Fruit fly (Drosophila melanogaster) whole organism, embryonic: Measurements from ENCODE around the gene CG11882.
A peak's percentile ranks its signal among the peaks of the same experiment; 100 is the strongest.

Experiments used
- B-H2 ChIP-seq: fragments of 200-800 bp; sonication (Bioruptor generic); optimal IDR thresholded peaks from 2 replicates; lab custom pipeline; 2018; ENCODE audit warnings: missing biosample characterization, mild to moderate bottlenecking, missing genetic modification characterization
- Blimp-1 ChIP-seq: fragments of 200-800 bp; sonication (Bioruptor generic); optimal IDR thresholded peaks from 3 replicates; lab custom pipeline; 2018; ENCODE audit warnings: missing biosample characterization, missing genetic modification characterization, mild to moderate bottlenecking, moderate library complexity, missing genetic modification reagents
- CG11093 ChIP-seq: fragments of 200-800 bp; sonication (Bioruptor generic); IDR thresholded peaks from 3 replicates; pipeline ENCODE4 v1.3.6; 2022; ENCODE audit warnings: missing biosample characterization, missing genetic modification characterization
- CG11398 ChIP-seq: fragments of 200-800 bp; sonication (Bioruptor generic); optimal IDR thresholded peaks from 2 replicates; lab custom pipeline; 2016; ENCODE audit warnings: missing biosample characterization, missing genetic modification characterization
- CG12155 ChIP-seq: fragments of 200-800 bp; sonication (Bioruptor generic); optimal IDR thresholded peaks from 3 replicates; lab custom pipeline; 2016; ENCODE audit warnings: missing biosample characterization, missing genetic modification characterization
- CG13123 ChIP-seq: fragments of 200-800 bp; sonication (Bioruptor generic); optimal IDR thresholded peaks from 2 replicates; lab custom pipeline; 2016; ENCODE audit warnings: missing biosample characterization, missing genetic modification characterization
- CG13296 ChIP-seq: fragments of 200-800 bp; sonication (Bioruptor generic); optimal IDR thresholded peaks from 3 replicates; lab custom pipeline; 2018; ENCODE audit warnings: missing biosample characterization, mild to moderate bottlenecking, missing genetic modification characterization
- CG13624 ChIP-seq: fragments of 200-800 bp; sonication (Bioruptor generic); optimal IDR thresholded peaks from 2 replicates; lab custom pipeline; 2016; ENCODE audit warnings: missing biosample characterization, missing genetic modification characterization
- CG14441 ChIP-seq: fragments of 200-800 bp; sonication (Bioruptor generic); IDR thresholded peaks from 2 replicates; pipeline ENCODE4 v1.3.6; 2022; ENCODE audit warnings: missing biosample characterization, missing genetic modification characterization
- CG15073 ChIP-seq: fragments of 200-800 bp; sonication (Bioruptor generic); optimal IDR thresholded peaks from 2 replicates; lab custom pipeline; 2016; ENCODE audit warnings: missing biosample characterization, missing genetic modification characterization
- CG17802 ChIP-seq: fragments of 200-800 bp; sonication (Bioruptor generic); optimal IDR thresholded peaks from 2 replicates; lab custom pipeline; 2018; ENCODE audit warnings: missing biosample characterization, mild to moderate bottlenecking, missing genetic modification characterization, moderate library complexity
- CG18011 ChIP-seq: fragments of 200-800 bp; sonication (Bioruptor generic); optimal IDR thresholded peaks from 2 replicates; lab custom pipeline; 2017; ENCODE audit warnings: missing biosample characterization, missing genetic modification characterization, mild to moderate bottlenecking, moderate library complexity, missing genotype
- CG2199 ChIP-seq: fragments of 200-800 bp; sonication (Bioruptor generic); IDR thresholded peaks from 3 replicates; pipeline ENCODE4 v1.3.6; 2022; ENCODE audit warnings: missing biosample characterization, missing genetic modification characterization
- CG31441 ChIP-seq: fragments of 200-800 bp; sonication (Bioruptor generic); IDR thresholded peaks from 2 replicates; pipeline ENCODE4 v1.3.6; 2022; ENCODE audit warnings: missing biosample characterization, missing genetic modification characterization
- CG34224 ChIP-seq: fragments of 200-800 bp; sonication (Bioruptor generic); IDR thresholded peaks from 3 replicates; pipeline ENCODE4 v1.3.6; 2022; ENCODE audit warnings: missing biosample characterization, missing genetic modification characterization; ENCODE audit not compliant: partially characterized antibody
- CG34422 ChIP-seq: fragments of 200-800 bp; sonication (Bioruptor generic); IDR thresholded peaks from 3 replicates; pipeline ENCODE4 v1.3.6; 2022; ENCODE audit warnings: missing biosample characterization, missing genetic modification characterization
- CG6791 ChIP-seq: fragments of 200-800 bp; sonication (Bioruptor generic); IDR thresholded peaks from 3 replicates; pipeline ENCODE4 v1.3.6; 2022; ENCODE audit warnings: missing biosample characterization, missing genetic modification characterization; ENCODE audit not compliant: partially characterized antibody
- CG9727 ChIP-seq: fragments of 200-800 bp; sonication (Bioruptor generic); optimal IDR thresholded peaks from 3 replicates; lab custom pipeline; 2017; ENCODE audit warnings: missing biosample characterization, mild to moderate bottlenecking, missing genetic modification characterization
- CG9876 ChIP-seq: fragments of 200-800 bp; sonication (Bioruptor generic); optimal IDR thresholded peaks from 2 replicates; lab custom pipeline; 2016; ENCODE audit warnings: missing biosample characterization, missing genetic modification characterization
- Fer2 ChIP-seq: fragments of 200-800 bp; sonication (Bioruptor generic); optimal IDR thresholded peaks from 2 replicates; lab custom pipeline; 2018; ENCODE audit warnings: missing biosample characterization, mild to moderate bottlenecking, missing genetic modification characterization, moderate library complexity
- Gsc ChIP-seq: fragments of 200-800 bp; sonication (Bioruptor generic); IDR thresholded peaks from 2 replicates; pipeline ENCODE4 v1.3.6; 2022; ENCODE audit warnings: missing biosample characterization, missing genetic modification characterization
- H2.0 ChIP-seq: fragments of 200-800 bp; sonication (Bioruptor generic); IDR thresholded peaks from 2 replicates; pipeline ENCODE4 v1.3.6; 2022; ENCODE audit warnings: missing biosample characterization, missing genetic modification characterization
- Hsf ChIP-seq: fragments of 200-800 bp; sonication (Bioruptor generic); optimal IDR thresholded peaks from 3 replicates; lab custom pipeline; 2016; ENCODE audit warnings: missing biosample characterization, missing genetic modification characterization
- Kr ChIP-seq: fragments of 200-800 bp; sonication (Bioruptor generic); optimal IDR thresholded peaks from 2 replicates; lab custom pipeline; 2017; ENCODE audit warnings: missing biosample characterization, mild to moderate bottlenecking, missing genetic modification characterization
- Lhr ChIP-seq: fragments of 200-800 bp; sonication (Bioruptor generic); optimal IDR thresholded peaks from 3 replicates; lab custom pipeline; 2017; ENCODE audit warnings: mild to moderate bottlenecking, missing biosample characterization, missing genetic modification reagents, missing genetic modification characterization
- Myb ChIP-seq: fragments of 200-800 bp; sonication (Bioruptor generic); optimal IDR thresholded peaks from 2 replicates; lab custom pipeline; 2016; ENCODE audit warnings: missing biosample characterization, missing genetic modification characterization
- NC2α ChIP-seq: fragments of 200-800 bp; sonication (Bioruptor generic); optimal IDR thresholded peaks from 2 replicates; lab custom pipeline; 2016; ENCODE audit warnings: missing biosample characterization, missing genetic modification characterization
- Nf-YB ChIP-seq: fragments of 200-800 bp; sonication (Bioruptor generic); optimal IDR thresholded peaks from 3 replicates; lab custom pipeline; 2019; ENCODE audit warnings: missing biosample characterization, mild to moderate bottlenecking, missing genetic modification characterization, moderate library complexity
- PHDP ChIP-seq: fragments of 200-800 bp; sonication (Bioruptor generic); optimal IDR thresholded peaks from 3 replicates; lab custom pipeline; 2018; ENCODE audit warnings: missing biosample characterization, mild to moderate bottlenecking, missing genetic modification characterization, moderate library complexity
- Trl ChIP-seq, 3 experiments: fragments of >200 bp in 2 of 3; fragments of 200-800 bp in 1 of 3; sonication (Bioruptor generic) in 1 of 3; optimal IDR thresholded peaks; 2 replicates in 1 of 3; 3 replicates in 2 of 3; lab custom pipeline; 2016 to 2017; ENCODE audit warnings: missing biosample characterization in 1 of 3, missing genetic modification characterization in 1 of 3
- Usf ChIP-seq: fragments of 200-800 bp; sonication (Bioruptor generic); optimal IDR thresholded peaks from 2 replicates; lab custom pipeline; 2017; ENCODE audit warnings: missing genotype, missing biosample characterization, missing genetic modification characterization
- abd-A ChIP-seq: fragments of 200-800 bp; sonication (Bioruptor generic); optimal IDR thresholded peaks from 3 replicates; lab custom pipeline; 2019; ENCODE audit warnings: missing biosample characterization, mild to moderate bottlenecking, missing genetic modification characterization, moderate library complexity
- br ChIP-seq: fragments of >200 bp; optimal IDR thresholded peaks from 2 replicates; lab custom pipeline; 2017
- cas ChIP-seq: fragments of 200-800 bp; sonication (Bioruptor generic); IDR thresholded peaks from 2 replicates; pipeline ENCODE4 v1.3.6; 2022; ENCODE audit warnings: missing biosample characterization, missing genetic modification characterization
- chm ChIP-seq: fragments of 200-800 bp; sonication (Bioruptor generic); IDR thresholded peaks from 2 replicates; pipeline ENCODE4 v1.3.6; 2022; ENCODE audit warnings: missing biosample characterization, missing genetic modification characterization
- croc ChIP-seq: fragments of 200-800 bp; sonication (Bioruptor generic); conservative IDR thresholded peaks from 3 replicates; pipeline ENCODE4 v1.3.6; 2022; ENCODE audit warnings: missing biosample characterization, missing genetic modification characterization
- dimm ChIP-seq: fragments of 200-800 bp; sonication (Bioruptor generic); IDR thresholded peaks from 2 replicates; pipeline ENCODE4 v1.3.6; 2022; ENCODE audit warnings: missing biosample characterization, missing genetic modification characterization
- disco-r ChIP-seq: fragments of 200-800 bp; sonication (Bioruptor generic); optimal IDR thresholded peaks from 2 replicates; lab custom pipeline; 2016; ENCODE audit warnings: missing biosample characterization, missing genetic modification characterization
- dm ChIP-seq: fragments of 200-800 bp; sonication (Bioruptor generic); optimal IDR thresholded peaks from 3 replicates; lab custom pipeline; 2016; ENCODE audit warnings: missing biosample characterization, missing genetic modification characterization
- exex ChIP-seq: fragments of 200-800 bp; sonication (Bioruptor generic); optimal IDR thresholded peaks from 4 replicates; lab custom pipeline; 2018; ENCODE audit warnings: missing biosample characterization, mild to moderate bottlenecking, missing genetic modification characterization, moderate library complexity
- fd102C ChIP-seq: fragments of 200-800 bp; sonication (Bioruptor generic); optimal IDR thresholded peaks from 2 replicates; lab custom pipeline; 2018; ENCODE audit warnings: missing biosample characterization, mild to moderate bottlenecking, missing genetic modification characterization, moderate library complexity
- fd3F ChIP-seq: fragments of 200-800 bp; sonication (Bioruptor generic); optimal IDR thresholded peaks from 2 replicates; lab custom pipeline; 2018; ENCODE audit warnings: missing biosample characterization, mild to moderate bottlenecking, missing genetic modification characterization, moderate library complexity
- gfzf ChIP-seq: fragments of 200-800 bp; sonication (Bioruptor generic); optimal IDR thresholded peaks from 2 replicates; lab custom pipeline; 2016; ENCODE audit warnings: missing biosample characterization, mild to moderate bottlenecking, missing genetic modification characterization, moderate library complexity
- hb ChIP-seq: fragments of 200-800 bp; sonication (Bioruptor generic); IDR thresholded peaks from 3 replicates; pipeline ENCODE4 v1.3.6; 2022; ENCODE audit warnings: missing biosample characterization, missing genetic modification characterization; ENCODE audit not compliant: partially characterized antibody
- insv ChIP-seq, 2 experiments: fragments of 200-800 bp; sonication (Bioruptor generic); optimal IDR thresholded peaks; 3 replicates each; lab custom pipeline; 2016 to 2018; ENCODE audit warnings: missing biosample characterization in 2 of 2, missing genetic modification characterization in 2 of 2
- phol ChIP-seq: fragments of 200-800 bp; sonication (Bioruptor generic); optimal IDR thresholded peaks from 3 replicates; lab custom pipeline; 2018; ENCODE audit warnings: missing biosample characterization, mild to moderate bottlenecking, missing genetic modification characterization, moderate library complexity
- ro ChIP-seq: fragments of 200-800 bp; sonication (Bioruptor generic); IDR thresholded peaks from 2 replicates; pipeline ENCODE4 v1.3.6; 2022; ENCODE audit warnings: missing biosample characterization, missing genetic modification characterization
- row ChIP-seq: fragments of 200-800 bp; sonication (Bioruptor generic); IDR thresholded peaks from 3 replicates; pipeline ENCODE4 v1.3.6; 2022; ENCODE audit warnings: missing biosample characterization, missing genetic modification characterization
- slou ChIP-seq: fragments of 200-800 bp; sonication (Bioruptor generic); optimal IDR thresholded peaks from 3 replicates; lab custom pipeline; 2016; ENCODE audit warnings: missing biosample characterization, missing genetic modification characterization
- twi ChIP-seq: fragments of 200-800 bp; optimal IDR thresholded peaks from 2 replicates; lab custom pipeline; 2019; ENCODE audit warnings: missing biosample characterization, mild to moderate bottlenecking, missing genetic modification characterization, moderate library complexity
- tx ChIP-seq: fragments of 200-800 bp; sonication (Bioruptor generic); optimal IDR thresholded peaks from 2 replicates; lab custom pipeline; 2016; ENCODE audit warnings: missing biosample characterization, missing genetic modification characterization

CG11882 gene

dm6 chr3R:29148072-29148471, at the start of gene CG11882, which contains the start of gene Pglym78 (continued):
- peak; percentile 69; the same call in 1 of the 3 replicates for TF ChIP-seq CG34422 (GFP tag; lab: Robert Waterston, UW)
- TF ChIP-seq hb (GFP tag; lab: Robert Waterston, UW): no peak
- TF ChIP-seq Lhr (GFP tag; lab: Kevin White, UChicago): peak; percentile 89
- peak; percentile 80 for TF ChIP-seq chm (GFP tag; lab: Robert Waterston, UW)
- TF ChIP-seq CG12155 (GFP tag; lab: Kevin White, UChicago): peak; percentile 57
- TF ChIP-seq disco-r: no peak
- no peak for TF ChIP-seq cas
- TF ChIP-seq CG13296 (GFP tag; lab: Kevin White, UChicago): no peak
- 0 out of 3 replicates have a peak, but pooled peaks have one; percentile 51 for TF ChIP-seq CG2199 (GFP tag; lab: Robert Waterston, UW)
- no peak for TF ChIP-seq slou (GFP tag; lab: Kevin White, UChicago)
- peak; percentile 50 for TF ChIP-seq B-H2 (GFP tag; lab: Kevin White, UChicago)
- TF ChIP-seq Usf (GFP tag; lab: Kevin White, UChicago): no peak
- no peak for TF ChIP-seq CG13123 (GFP tag; lab: Kevin White, UChicago)
- TF ChIP-seq CG18011 (GFP tag; lab: Kevin White, UChicago): peak; percentile 14
- no peak for TF ChIP-seq dimm (GFP tag; lab: Robert Waterston, UW)
- no peak for TF ChIP-seq Blimp-1 (GFP tag; lab: Kevin White, UChicago)
- no peak for TF ChIP-seq abd-A
- TF ChIP-seq CG9727 (GFP tag; lab: Kevin White, UChicago): peak; percentile 6
- TF ChIP-seq Gsc: no peak
- TF ChIP-seq CG31441 (GFP tag; lab: Robert Waterston, UW): no peak
- peak; percentile 28 for TF ChIP-seq twi (tag; lab: Kevin White, UChicago)
- peak; percentile 62; the same call in 2 of the 3 replicates for TF ChIP-seq CG6791 (GFP tag; lab: Robert Waterston, UW)
- no peak for TF ChIP-seq Trl (optimal IDR thresholded peaks at IDR 0.05; lab: Kevin White, UChicago)
- peak; percentile 64 for TF ChIP-seq Trl (GFP tag; optimal IDR thresholded peaks at IDR 0.05; lab: Kevin White, UChicago)
- TF ChIP-seq tx: peak; percentile 34
- TF ChIP-seq CG15073 (GFP tag; lab: Kevin White, UChicago): no peak
- TF ChIP-seq NC2α (GFP tag; lab: Kevin White, UChicago): peak; percentile 30
- no peak for TF ChIP-seq Fer2 (tag; lab: Kevin White, UChicago)
- TF ChIP-seq Nf-YB (GFP tag; lab: Kevin White, UChicago): peak; percentile 40
- TF ChIP-seq br (lab: Kevin White, UChicago): no peak
- TF ChIP-seq CG11093 (GFP tag; lab: Robert Waterston, UW): no peak
- peak; percentile 43 for TF ChIP-seq CG9876 (GFP tag; lab: Kevin White, UChicago)
- TF ChIP-seq PHDP (tag; lab: Kevin White, UChicago): no peak
- peak; percentile 100 for TF ChIP-seq insv (GFP tag; optimal IDR thresholded peaks at IDR 0.05; lab: Kevin White, UChicago)
- no peak for TF ChIP-seq Kr (GFP tag; lab: Kevin White, UChicago)
- TF ChIP-seq row: peak; percentile 59
- no peak for TF ChIP-seq fd3F (GFP tag; lab: Kevin White, UChicago)
- TF ChIP-seq phol (tag; lab: Kevin White, UChicago): peak; percentile 28
- peak; percentile 72 for TF ChIP-seq CG34224 (GFP tag; lab: Robert Waterston, UW)
- peak; percentile 60 for TF ChIP-seq exex (tag; lab: Kevin White, UChicago)
- peak; percentile 73 for TF ChIP-seq CG13624 (GFP tag; lab: Kevin White, UChicago)
- 0 out of 2 replicates have a peak, but pooled peaks have one; percentile 22 for TF ChIP-seq H2.0 (GFP tag; lab: Robert Waterston, UW)
- no peak for TF ChIP-seq croc (GFP tag; lab: Robert Waterston, UW)
- TF ChIP-seq fd102C (GFP tag; lab: Kevin White, UChicago): no peak
- TF ChIP-seq CG14441 (GFP tag; lab: Robert Waterston, UW): no peak
- TF ChIP-seq Myb (GFP tag; lab: Kevin White, UChicago): peak; percentile 86
- TF ChIP-seq dm (GFP tag; lab: Kevin White, UChicago): peak; percentile 51
- no peak for TF ChIP-seq CG11398 (GFP tag; lab: Kevin White, UChicago)
- no peak for TF ChIP-seq CG17802
- TF ChIP-seq ro: no peak
- TF ChIP-seq Hsf (GFP tag; lab: Kevin White, UChicago): peak; percentile 35
- TF ChIP-seq gfzf (GFP tag; lab: Kevin White, UChicago): peak; percentile 89
